Worm (Caenorhabditis elegans) whole organism, mixed stage, embryonic: Measurements from ENCODE around the gene Y102A5C.40.

ENCODE experiments used
- M03D4.4 ChIP-seq: sonication (generic microtip); optimal IDR thresholded peaks from 2 replicates; lab custom pipeline; 2017; ENCODE audit warnings: mild to moderate bottlenecking, missing genetic modification characterization, missing compliant biosample characterization
- bed-3 ChIP-seq: fragments of 200-800 bp; sonication (Bioruptor generic); optimal IDR thresholded peaks from 3 replicates; lab custom pipeline; 2018; ENCODE audit warnings: mild to moderate bottlenecking, missing genetic modification characterization, moderate library complexity, missing compliant biosample characterization
- blmp-1 ChIP-seq: fragments of 150-350 bp; optimal IDR thresholded peaks from 2 replicates; lab custom pipeline; 2014; ENCODE audit warnings: missing biosample characterization, missing genetic modification characterization
- ceh-39 ChIP-seq: fragments of 150-350 bp; optimal IDR thresholded peaks from 2 replicates; lab custom pipeline; 2014; ENCODE audit warnings: missing biosample characterization, missing genetic modification characterization
- ceh-43 ChIP-seq: fragments of 200-800 bp; sonication (Bioruptor generic); optimal IDR thresholded peaks from 2 replicates; lab custom pipeline; 2018; ENCODE audit warnings: mild to moderate bottlenecking, missing genetic modification characterization, moderate library complexity, missing compliant biosample characterization
- ceh-83 ChIP-seq: fragments of 200-800 bp; sonication (Bioruptor generic); optimal IDR thresholded peaks from 2 replicates; lab custom pipeline; 2018; ENCODE audit warnings: mild to moderate bottlenecking, missing genetic modification characterization, missing compliant biosample characterization
- ces-1 ChIP-seq: fragments of 150-350 bp; optimal IDR thresholded peaks from 2 replicates; lab custom pipeline; 2014; ENCODE audit warnings: missing biosample characterization, missing genetic modification reagents, missing genetic modification characterization
- cnd-1 ChIP-seq: fragments of 200-800 bp; sonication (Bioruptor generic); optimal IDR thresholded peaks from 2 replicates; lab custom pipeline; 2018; ENCODE audit warnings: mild to moderate bottlenecking, missing genetic modification characterization, missing compliant biosample characterization
- drap-1 ChIP-seq: fragments of 200-800 bp; sonication (Bioruptor generic); optimal IDR thresholded peaks from 3 replicates; lab custom pipeline; 2018; ENCODE audit warnings: mild to moderate bottlenecking, missing genetic modification characterization, missing compliant biosample characterization
- elt-1 ChIP-seq: sonication (generic microtip); optimal IDR thresholded peaks from 2 replicates; lab custom pipeline; 2017; ENCODE audit warnings: missing genetic modification characterization, mild to moderate bottlenecking, missing compliant biosample characterization, antibody characterized with exemption, moderate library complexity, borderline replicate concordance; ENCODE audit not compliant: insufficient read depth
- flh-1 ChIP-seq: fragments of 200-800 bp; sonication (Bioruptor generic); optimal IDR thresholded peaks from 2 replicates; lab custom pipeline; 2018; ENCODE audit warnings: mild to moderate bottlenecking, missing genetic modification characterization, moderate library complexity, missing compliant biosample characterization
- ham-2 ChIP-seq: fragments of 200-800 bp; sonication (Bioruptor generic); optimal IDR thresholded peaks from 2 replicates; lab custom pipeline; 2018; ENCODE audit warnings: mild to moderate bottlenecking, missing genetic modification characterization, missing compliant biosample characterization
- hlh-1 ChIP-seq: fragments of 150-350 bp; optimal IDR thresholded peaks from 2 replicates; lab custom pipeline; 2014; ENCODE audit warnings: missing biosample characterization, missing genetic modification reagents, missing genetic modification characterization
- lin-13 ChIP-seq: fragments of 150-350 bp; optimal IDR thresholded peaks from 2 replicates; lab custom pipeline; 2014; ENCODE audit warnings: missing biosample characterization, missing genetic modification characterization
- lsy-2 ChIP-seq: fragments of 150-350 bp; optimal IDR thresholded peaks from 2 replicates; lab custom pipeline; 2014; ENCODE audit warnings: missing biosample characterization, missing genetic modification characterization
- mep-1 ChIP-seq: fragments of 150-350 bp; optimal IDR thresholded peaks from 2 replicates; lab custom pipeline; 2017; ENCODE audit warnings: missing biosample characterization, missing genetic modification reagents, missing genetic modification characterization, inconsistent platforms
- mls-2 ChIP-seq: sonication (generic microtip); optimal IDR thresholded peaks from 2 replicates; lab custom pipeline; 2016; ENCODE audit warnings: mild to moderate bottlenecking, missing genetic modification characterization, moderate library complexity, missing compliant biosample characterization
- nhr-12 ChIP-seq: fragments of 150-350 bp; optimal IDR thresholded peaks from 2 replicates; lab custom pipeline; 2014; ENCODE audit warnings: missing biosample characterization, missing genetic modification characterization
- nhr-2 ChIP-seq: fragments of 150-350 bp; optimal IDR thresholded peaks from 2 replicates; lab custom pipeline; 2014; ENCODE audit warnings: missing biosample characterization, missing genetic modification characterization
- nhr-28 ChIP-seq: fragments of 150-350 bp; optimal IDR thresholded peaks from 2 replicates; lab custom pipeline; 2014; ENCODE audit warnings: missing biosample characterization, missing genetic modification characterization
- nhr-76 ChIP-seq: sonication (generic microtip); optimal IDR thresholded peaks from 2 replicates; lab custom pipeline; 2017; ENCODE audit warnings: missing biosample characterization, missing genetic modification characterization
- pha-4 ChIP-seq: fragments of 150-350 bp; optimal IDR thresholded peaks from 2 replicates; lab custom pipeline; 2018; ENCODE audit warnings: missing biosample characterization, missing genetic modification reagents, missing genetic modification characterization
- sem-2 ChIP-seq: fragments of 200-800 bp; sonication (Bioruptor generic); optimal IDR thresholded peaks from 2 replicates; lab custom pipeline; 2018; ENCODE audit warnings: mild to moderate bottlenecking, missing genetic modification characterization, missing compliant biosample characterization
- snpc-4 ChIP-seq: fragments of 150-350 bp; optimal IDR thresholded peaks from 2 replicates; lab custom pipeline; 2014; ENCODE audit warnings: missing biosample characterization, missing genetic modification characterization
- sptf-1 ChIP-seq: sonication (generic microtip); optimal IDR thresholded peaks from 2 replicates; lab custom pipeline; 2017; ENCODE audit warnings: mild to moderate bottlenecking, missing genetic modification characterization, moderate library complexity, missing compliant biosample characterization
- tbx-8 ChIP-seq: fragments of 200-800 bp; sonication (Bioruptor generic); optimal IDR thresholded peaks from 2 replicates; lab custom pipeline; 2018; ENCODE audit warnings: mild to moderate bottlenecking, missing genetic modification characterization, moderate library complexity, missing compliant biosample characterization
- unc-39 ChIP-seq: fragments of 150-350 bp; optimal IDR thresholded peaks from 2 replicates; lab custom pipeline; 2014; ENCODE audit warnings: missing biosample characterization, missing genetic modification characterization
- unc-62 ChIP-seq: fragments of 150-350 bp; optimal IDR thresholded peaks from 2 replicates; lab custom pipeline; 2014; ENCODE audit warnings: missing biosample characterization, missing genetic modification reagents, missing genetic modification characterization
- zip-8 ChIP-seq: fragments of 150-350 bp; optimal IDR thresholded peaks from 2 replicates; lab custom pipeline; 2014; ENCODE audit warnings: missing biosample characterization, missing genetic modification characterization
- ztf-11 ChIP-seq: fragments of 150-350 bp; optimal IDR thresholded peaks from 2 replicates; lab custom pipeline; 2014; ENCODE audit warnings: missing biosample characterization, missing genetic modification characterization

The Y102A5C.40 gene

ce11 chrV:16991734-16992133 lies 4.8 kb upstream of the Y102A5C.40 start, which contains the start of gene srz-95:
srz-95 (plus strand) TSS chrV:16992034.
- TF ChIP-seq lin-13 (tag; lab: Kevin White, UChicago): no peak
- TF ChIP-seq ceh-83 (GFP tag; lab: Kevin White, UChicago): no peak
- no peak for TF ChIP-seq lsy-2
- TF ChIP-seq drap-1 (GFP tag; lab: Kevin White, UChicago): no peak
- no peak for TF ChIP-seq hlh-1 (tag; lab: Kevin White, UChicago)
- no peak for TF ChIP-seq flh-1 (GFP tag; lab: Kevin White, UChicago)
- TF ChIP-seq, all 35 proteins: peak for 0

ce11 chrV:16988614-16989013 lies 1.7 kb upstream of the Y102A5C.40 start, which contains the start of gene Y102A5C.27:
Y102A5C.27 (minus strand) TSS chrV:16988714.
- TF ChIP-seq lin-13 (tag; lab: Kevin White, UChicago) (no peak), mls-2 (tag; lab: Kevin White, UChicago) (no peak), flh-1 (GFP tag; lab: Kevin White, UChicago) (no peak), ceh-83 (GFP tag; lab: Kevin White, UChicago) (no peak), mep-1 (tag; lab: Kevin White, UChicago) (no peak), sem-2 (GFP tag; lab: Kevin White, UChicago) (no peak), nhr-12 (tag; lab: Kevin White, UChicago) (no peak), lsy-2 (no peak), tbx-8 (GFP tag; lab: Kevin White, UChicago) (no peak), ztf-11 (tag; lab: Kevin White, UChicago) (no peak), elt-1 (tag; lab: Kevin White, UChicago) (no peak), ceh-43 (GFP tag; lab: Kevin White, UChicago) (no peak), nhr-2 (tag; lab: Kevin White, UChicago) (no peak), M03D4.4 (tag; lab: Kevin White, UChicago) (no peak), cnd-1 (no peak), unc-39 (tag; lab: Kevin White, UChicago) (no peak)
- TF ChIP-seq, all 35 proteins: peak for 0

ce11 chrV:16987783-16988182 lies 848 bp upstream of the Y102A5C.40 start:
- TF ChIP-seq nhr-76 (tag; lab: Kevin White, UChicago): no peak
- TF ChIP-seq lsy-2: no peak
- no peak for TF ChIP-seq tbx-8 (GFP tag; lab: Kevin White, UChicago)
- TF ChIP-seq bed-3: no peak
- TF ChIP-seq ces-1: no peak
- TF ChIP-seq zip-8: no peak
- TF ChIP-seq sptf-1 (tag; lab: Kevin White, UChicago): no peak
- TF ChIP-seq snpc-4: no peak
- no peak for TF ChIP-seq pha-4 (tag; lab: Kevin White, UChicago)
- TF ChIP-seq ceh-39 (tag; lab: Kevin White, UChicago): no peak
- TF ChIP-seq sem-2 (GFP tag; lab: Kevin White, UChicago): no peak
- TF ChIP-seq hlh-1 (tag; lab: Kevin White, UChicago): no peak
- TF ChIP-seq nhr-12 (tag; lab: Kevin White, UChicago): no peak

ce11 chrV:16980368-16980767 lies 6.6 kb downstream of the Y102A5C.40 start, which contains the start of gene srz-54:
srz-54 (plus strand) TSS chrV:16980668.
- TF ChIP-seq hlh-1 (tag; lab: Kevin White, UChicago) (no peak), sptf-1 (tag; lab: Kevin White, UChicago) (no peak), nhr-2 (tag; lab: Kevin White, UChicago) (no peak), zip-8 (no peak), sem-2 (GFP tag; lab: Kevin White, UChicago) (no peak)

ce11 chrV:16974919-16975318 lies 12.0 kb downstream of the Y102A5C.40 start, which contains the start of gene srx-54:
srx-54 (plus strand) TSS chrV:16975219.
- TF ChIP-seq ceh-39 (tag; lab: Kevin White, UChicago) (no peak), cnd-1 (no peak), flh-1 (GFP tag; lab: Kevin White, UChicago) (no peak), ztf-11 (tag; lab: Kevin White, UChicago) (no peak), blmp-1 (tag; lab: Kevin White, UChicago) (no peak), bed-3 (no peak), mls-2 (tag; lab: Kevin White, UChicago) (no peak), ceh-43 (GFP tag; lab: Kevin White, UChicago) (no peak), drap-1 (GFP tag; lab: Kevin White, UChicago) (no peak), nhr-12 (tag; lab: Kevin White, UChicago) (no peak), unc-62 (GFP tag; lab: Kevin White, UChicago) (no peak), nhr-28 (tag; lab: Kevin White, UChicago) (no peak), tbx-8 (GFP tag; lab: Kevin White, UChicago) (no peak), sem-2 (GFP tag; lab: Kevin White, UChicago) (no peak), unc-39 (tag; lab: Kevin White, UChicago) (no peak), mep-1 (tag; lab: Kevin White, UChicago) (no peak), ham-2 (GFP tag; lab: Kevin White, UChicago) (no peak)
